Worm (Caenorhabditis elegans) whole organism, late embryonic: Measurements from ENCODE around the gene C08E8.10.

Experiments used
- K09A11.1 ChIP-seq: sonication (generic microtip); optimal IDR thresholded peaks from 2 replicates; lab custom pipeline; 2017; ENCODE audit warnings: antibody characterized with exemption, mild to moderate bottlenecking, missing genetic modification characterization, missing compliant biosample characterization; ENCODE audit not compliant: insufficient read depth
- T23F11.4 ChIP-seq: fragments of 200-800 bp; sonication (Bioruptor generic); optimal IDR thresholded peaks from 2 replicates; lab custom pipeline; 2018; ENCODE audit warnings: mild to moderate bottlenecking, missing genetic modification characterization, missing compliant biosample characterization
- Y22D7AL.16 ChIP-seq: sonication (generic microtip); optimal IDR thresholded peaks from 2 replicates; lab custom pipeline; 2016; ENCODE audit warnings: missing genetic modification characterization, missing compliant biosample characterization
- ahr-1 ChIP-seq: sonication (generic microtip); optimal IDR thresholded peaks from 2 replicates; lab custom pipeline; 2016; ENCODE audit warnings: missing genetic modification characterization, missing compliant biosample characterization
- ama-1 ChIP-seq: fragments of 150-350 bp; optimal IDR thresholded peaks from 2 replicates; lab custom pipeline; 2014
- ceh-14 ChIP-seq: sonication (generic microtip); optimal IDR thresholded peaks from 2 replicates; lab custom pipeline; 2016; ENCODE audit warnings: missing genotype, missing genetic modification characterization, missing compliant biosample characterization
- ceh-18 ChIP-seq: sonication (generic microtip); optimal IDR thresholded peaks from 2 replicates; lab custom pipeline; 2016; ENCODE audit warnings: missing genetic modification characterization, missing compliant biosample characterization
- ceh-19 ChIP-seq: fragments of 200-800 bp; sonication (Bioruptor generic); optimal IDR thresholded peaks from 2 replicates; lab custom pipeline; 2018; ENCODE audit warnings: mild to moderate bottlenecking, missing genetic modification characterization, missing compliant biosample characterization
- ceh-2 ChIP-seq: sonication (generic microtip); optimal IDR thresholded peaks from 2 replicates; lab custom pipeline; 2016; ENCODE audit warnings: missing genotype, missing genetic modification characterization, missing compliant biosample characterization
- ceh-22 ChIP-seq: sonication (generic microtip); optimal IDR thresholded peaks from 2 replicates; lab custom pipeline; 2017; ENCODE audit warnings: missing biosample characterization, missing genetic modification characterization
- ceh-30 ChIP-seq: fragments of 150-350 bp; optimal IDR thresholded peaks from 2 replicates; lab custom pipeline; 2014; ENCODE audit warnings: missing biosample characterization, missing genetic modification characterization
- ceh-34 ChIP-seq: sonication (generic microtip); optimal IDR thresholded peaks from 2 replicates; lab custom pipeline; 2016; ENCODE audit warnings: mild to moderate bottlenecking, missing genetic modification characterization, missing compliant biosample characterization
- ceh-6 ChIP-seq: fragments of 200-800 bp; sonication (Bioruptor generic); optimal IDR thresholded peaks from 2 replicates; lab custom pipeline; 2018; ENCODE audit warnings: mild to moderate bottlenecking, missing genetic modification characterization, missing compliant biosample characterization
- che-1 ChIP-seq: sonication (generic microtip); optimal IDR thresholded peaks from 2 replicates; lab custom pipeline; 2016; ENCODE audit warnings: mild to moderate bottlenecking, missing genetic modification characterization, missing compliant biosample characterization
- dve-1 ChIP-seq: sonication (generic microtip); optimal IDR thresholded peaks from 2 replicates; lab custom pipeline; 2017; ENCODE audit warnings: antibody characterized with exemption, mild to moderate bottlenecking, missing genetic modification characterization, missing compliant biosample characterization
- elt-2 ChIP-seq: sonication (generic microtip); optimal IDR thresholded peaks from 2 replicates; lab custom pipeline; 2016; ENCODE audit warnings: missing genetic modification reagents, missing genetic modification characterization, missing compliant biosample characterization
- eyg-1 ChIP-seq: sonication (generic microtip); optimal IDR thresholded peaks from 2 replicates; lab custom pipeline; 2016; ENCODE audit warnings: missing genotype, missing genetic modification characterization, missing compliant biosample characterization
- fkh-10 ChIP-seq: fragments of 150-350 bp; optimal IDR thresholded peaks from 2 replicates; lab custom pipeline; 2014; ENCODE audit warnings: missing biosample characterization, missing genetic modification reagents, missing genetic modification characterization
- gmeb-2 ChIP-seq: sonication (generic microtip); optimal IDR thresholded peaks from 2 replicates; lab custom pipeline; 2016; ENCODE audit warnings: missing genetic modification characterization, inconsistent platforms, missing compliant biosample characterization
- hlh-13 ChIP-seq: fragments of 200-800 bp; sonication (Bioruptor generic); optimal IDR thresholded peaks from 2 replicates; lab custom pipeline; 2018; ENCODE audit warnings: mild to moderate bottlenecking, missing genetic modification characterization, missing compliant biosample characterization
- hlh-6 ChIP-seq: sonication (generic microtip); optimal IDR thresholded peaks from 2 replicates; lab custom pipeline; 2016; ENCODE audit warnings: missing genotype, missing genetic modification characterization, missing compliant biosample characterization
- lim-6 ChIP-seq: sonication (generic microtip); optimal IDR thresholded peaks from 2 replicates; lab custom pipeline; 2016; ENCODE audit warnings: missing genetic modification characterization, missing compliant biosample characterization
- lin-11 ChIP-seq: fragments of 200-800 bp; sonication (Bioruptor generic); optimal IDR thresholded peaks from 2 replicates; lab custom pipeline; 2018; ENCODE audit warnings: mild to moderate bottlenecking, missing genetic modification characterization, missing compliant biosample characterization
- mec-3 ChIP-seq: sonication (generic microtip); optimal IDR thresholded peaks from 2 replicates; lab custom pipeline; 2016; ENCODE audit warnings: borderline replicate concordance, missing genetic modification characterization, missing compliant biosample characterization
- nhr-11 ChIP-seq: fragments of 150-350 bp; optimal IDR thresholded peaks from 2 replicates; lab custom pipeline; 2014; ENCODE audit warnings: missing biosample characterization, missing genetic modification characterization
- npax-4 ChIP-seq: sonication (generic microtip); optimal IDR thresholded peaks from 2 replicates; lab custom pipeline; 2016; ENCODE audit warnings: missing genetic modification characterization, missing compliant biosample characterization
- odd-2 ChIP-seq: sonication (generic microtip); optimal IDR thresholded peaks from 2 replicates; lab custom pipeline; 2017; ENCODE audit warnings: antibody characterized with exemption, mild to moderate bottlenecking, missing genetic modification characterization, missing compliant biosample characterization
- pax-1 ChIP-seq: fragments of 150-350 bp; optimal IDR thresholded peaks from 2 replicates; lab custom pipeline; 2014; ENCODE audit warnings: missing biosample characterization, missing genetic modification characterization
- pha-2 ChIP-seq: sonication (generic microtip); optimal IDR thresholded peaks from 2 replicates; lab custom pipeline; 2017; ENCODE audit warnings: mild to moderate bottlenecking, missing genetic modification characterization, missing compliant biosample characterization
- pha-4 ChIP-seq: fragments of 150-350 bp; optimal IDR thresholded peaks from 2 replicates; lab custom pipeline; 2018; ENCODE audit warnings: missing biosample characterization, missing genetic modification reagents, missing genetic modification characterization
- pqm-1 ChIP-seq: sonication (generic microtip); optimal IDR thresholded peaks from 2 replicates; lab custom pipeline; 2016; ENCODE audit warnings: missing genetic modification characterization, missing compliant biosample characterization
- ref-2 ChIP-seq: sonication (generic microtip); optimal IDR thresholded peaks from 2 replicates; lab custom pipeline; 2016; ENCODE audit warnings: missing genetic modification characterization, missing compliant biosample characterization
- rnt-1 ChIP-seq: sonication (generic microtip); optimal IDR thresholded peaks from 2 replicates; lab custom pipeline; 2016; ENCODE audit warnings: missing genetic modification characterization, missing compliant biosample characterization
- sdc-2 ChIP-seq: sonication (generic microtip); optimal IDR thresholded peaks from 2 replicates; lab custom pipeline; 2016; ENCODE audit warnings: missing genotype, missing genetic modification characterization, missing compliant biosample characterization
- sox-2 ChIP-seq: fragments of 200-800 bp; sonication (Bioruptor generic); IDR thresholded peaks from 2 replicates; pipeline ENCODE4 v1.3.6; 2022; ENCODE audit warnings: missing genetic modification reagents, missing genetic modification characterization, missing compliant biosample characterization
- sox-4 ChIP-seq: sonication (generic microtip); optimal IDR thresholded peaks from 2 replicates; lab custom pipeline; 2017; ENCODE audit warnings: mild to moderate bottlenecking, missing genetic modification characterization, inconsistent platforms, missing compliant biosample characterization
- syd-9 ChIP-seq: sonication (generic microtip); optimal IDR thresholded peaks from 2 replicates; lab custom pipeline; 2016; ENCODE audit warnings: mild to moderate bottlenecking, missing genetic modification characterization, moderate library complexity, missing compliant biosample characterization
- tbx-2 ChIP-seq: sonication (generic microtip); optimal IDR thresholded peaks from 2 replicates; lab custom pipeline; 2016; ENCODE audit warnings: missing genetic modification characterization, missing compliant biosample characterization
- tbx-7 ChIP-seq: sonication (generic microtip); optimal IDR thresholded peaks from 2 replicates; lab custom pipeline; 2016; ENCODE audit warnings: missing genotype, missing genetic modification characterization, missing compliant biosample characterization
- unc-42 ChIP-seq: sonication (generic microtip); optimal IDR thresholded peaks from 2 replicates; lab custom pipeline; 2016; ENCODE audit warnings: missing genotype, missing genetic modification characterization, missing compliant biosample characterization
- unc-55 ChIP-seq: sonication (generic microtip); optimal IDR thresholded peaks from 2 replicates; lab custom pipeline; 2017; ENCODE audit warnings: missing biosample characterization, missing genetic modification reagents, missing genetic modification characterization
- ztf-16 ChIP-seq: sonication (generic microtip); optimal IDR thresholded peaks from 2 replicates; lab custom pipeline; 2017; ENCODE audit warnings: missing genetic modification characterization, missing compliant biosample characterization

The C08E8.10 gene

DNA sequence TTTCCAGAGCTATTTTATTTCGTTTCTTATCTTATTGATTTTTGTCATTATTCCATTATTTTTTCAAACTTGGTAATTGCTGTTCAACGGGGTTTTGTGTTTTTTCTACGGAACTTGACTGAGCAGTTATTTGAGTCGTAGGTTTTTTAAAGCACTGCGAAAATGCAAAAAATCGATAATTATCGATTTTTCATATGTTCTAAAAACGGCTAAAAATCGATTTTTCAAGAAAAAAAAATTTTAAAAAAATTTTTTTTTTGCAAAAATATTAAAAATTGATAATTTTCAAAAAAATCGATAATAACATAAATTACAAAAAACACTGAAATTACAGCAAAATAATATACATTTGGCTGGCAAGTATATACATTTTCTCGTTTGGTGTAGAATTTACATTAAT is 35.8 kb upstream of the C08E8.10 start:
- TF ChIP-seq pqm-1 (no peak), ceh-6 (GFP tag; lab: Kevin White, UChicago) (no peak)

ce11 chrV:18374194-18374593 is 34.5 kb upstream of the C08E8.10 start, which contains the start of gene Y51A2B.2:
Gene Y51A2B.2, plus strand, starts transcription at chrV:18374494.
- TF ChIP-seq tbx-7 (tag; lab: Kevin White, UChicago): no peak
- no peak for TF ChIP-seq odd-2
- no peak for TF ChIP-seq mec-3 (tag; lab: Kevin White, UChicago)
- TF ChIP-seq ceh-18 (tag; lab: Kevin White, UChicago): no peak
- no peak for TF ChIP-seq ceh-14 (tag; lab: Kevin White, UChicago)
- TF ChIP-seq pax-1 (tag; lab: Kevin White, UChicago): no peak
- no peak for TF ChIP-seq unc-55 (GFP tag; lab: Kevin White, UChicago)
- no peak for TF ChIP-seq eyg-1
- no peak for TF ChIP-seq elt-2 (tag; lab: Kevin White, UChicago)
- TF ChIP-seq ref-2 (tag; lab: Kevin White, UChicago): no peak
- TF ChIP-seq Y22D7AL.16 (tag; lab: Kevin White, UChicago): no peak
- TF ChIP-seq tbx-2 (tag; lab: Kevin White, UChicago): no peak
- no peak for TF ChIP-seq K09A11.1 (tag; lab: Kevin White, UChicago)

DNA sequence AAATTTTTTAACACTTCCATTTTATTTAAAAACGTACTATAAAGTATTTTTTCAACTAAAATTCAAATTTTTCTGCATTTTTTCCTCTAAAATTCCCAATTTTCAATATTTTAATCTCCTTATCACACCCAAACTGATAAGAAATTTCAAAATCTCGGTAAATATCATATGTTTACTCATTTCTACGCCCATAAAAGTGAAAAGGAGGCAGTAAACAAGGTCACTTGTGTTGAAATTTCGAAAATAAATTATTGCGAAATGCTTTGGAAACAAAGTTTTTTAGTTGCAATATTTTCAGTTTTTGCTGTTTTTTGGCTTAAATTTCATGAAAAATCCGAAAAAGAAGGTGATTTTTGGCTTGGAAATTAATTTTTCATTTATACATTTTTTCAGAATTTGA is 31.9 kb upstream of the C08E8.10 start, which contains the start of gene C08E8.4:
TSS of gene C08E8.4 (plus strand) at position 268 of the 400 bp plus-strand sequence.
- no peak for TF ChIP-seq ahr-1 (tag; lab: Kevin White, UChicago)
- TF ChIP-seq pha-4 (tag; lab: Kevin White, UChicago): no peak
- no peak for TF ChIP-seq npax-4 (tag; lab: Kevin White, UChicago)
- no peak for TF ChIP-seq che-1 (tag; lab: Kevin White, UChicago)
- no peak for TF ChIP-seq sox-4
- no peak for TF ChIP-seq ceh-34 (tag; lab: Kevin White, UChicago)
- TF ChIP-seq gmeb-2 (tag; lab: Kevin White, UChicago): no peak
- TF ChIP-seq nhr-11 (tag; lab: Kevin White, UChicago): no peak
- TF ChIP-seq ama-1 (lab: Kevin White, UChicago): no peak
- TF ChIP-seq odd-2: no peak
- no peak for TF ChIP-seq sdc-2 (tag; lab: Kevin White, UChicago)
- TF ChIP-seq, all 69 proteins: peak for 0

- TF ChIP-seq lim-6 (tag; lab: Kevin White, UChicago) (no peak), ama-1 (lab: Kevin White, UChicago) (no peak), rnt-1 (tag; lab: Kevin White, UChicago) (no peak), ceh-30 (tag; lab: Kevin White, UChicago) (no peak), npax-4 (tag; lab: Kevin White, UChicago) (no peak), odd-2 (no peak), tbx-2 (tag; lab: Kevin White, UChicago) (no peak)
These were observed 31.3 kb upstream of the C08E8.10 start for ce11 chrV:18371028-18371427.

DNA sequence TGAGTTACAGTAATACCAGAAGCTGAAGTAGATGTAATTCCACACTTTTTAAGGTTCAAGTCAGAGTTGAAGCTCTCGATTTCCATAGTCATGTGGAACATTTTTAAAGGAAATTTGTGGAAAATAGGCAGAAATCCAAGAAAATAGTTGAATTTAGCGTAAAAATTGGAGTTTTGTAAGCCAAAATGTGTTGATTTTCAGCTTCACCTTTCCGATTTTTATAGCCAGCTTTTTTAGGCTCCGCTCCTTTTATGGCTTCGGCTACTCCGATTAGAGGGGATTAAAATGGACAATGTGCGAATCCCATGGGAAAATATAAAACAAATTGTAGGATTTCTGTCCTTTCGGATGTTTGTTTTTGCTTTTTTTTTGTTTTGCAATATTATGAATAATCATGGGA is 28.6 kb upstream of the C08E8.10 start, which contains the start of gene C08E8.6:
TSS of gene C08E8.6 (minus strand) at position 101 of the 400 bp plus-strand sequence.
- no peak for TF ChIP-seq lin-11
- TF ChIP-seq unc-42 (tag; lab: Kevin White, UChicago): no peak
- no peak for TF ChIP-seq sdc-2 (tag; lab: Kevin White, UChicago)
- no peak for TF ChIP-seq ceh-22
- TF ChIP-seq syd-9 (tag; lab: Kevin White, UChicago): no peak
- TF ChIP-seq Y22D7AL.16 (tag; lab: Kevin White, UChicago): no peak
- no peak for TF ChIP-seq dve-1 (tag; lab: Kevin White, UChicago)
- TF ChIP-seq sox-2 (GFP tag; lab: Robert Waterston, UW): no peak
- no peak for TF ChIP-seq hlh-13 (GFP tag; lab: Kevin White, UChicago)
- TF ChIP-seq ceh-19 (GFP tag; lab: Kevin White, UChicago): no peak
- TF ChIP-seq ceh-2 (tag; lab: Kevin White, UChicago): no peak
- no peak for TF ChIP-seq pha-4 (tag; lab: Kevin White, UChicago)
- no peak for TF ChIP-seq pha-2 (tag; lab: Kevin White, UChicago)
- no peak for TF ChIP-seq T23F11.4
- no peak for TF ChIP-seq hlh-6 (tag; lab: Kevin White, UChicago)
- TF ChIP-seq fkh-10 (GFP tag; lab: Kevin White, UChicago): no peak
- no peak for TF ChIP-seq ztf-16
